Fruit fly (Drosophila melanogaster): ENCODE measurements around the gene Lrpprc2.
A peak's percentile ranks its signal among the peaks of the same experiment; 100 is the strongest.

DNA sequence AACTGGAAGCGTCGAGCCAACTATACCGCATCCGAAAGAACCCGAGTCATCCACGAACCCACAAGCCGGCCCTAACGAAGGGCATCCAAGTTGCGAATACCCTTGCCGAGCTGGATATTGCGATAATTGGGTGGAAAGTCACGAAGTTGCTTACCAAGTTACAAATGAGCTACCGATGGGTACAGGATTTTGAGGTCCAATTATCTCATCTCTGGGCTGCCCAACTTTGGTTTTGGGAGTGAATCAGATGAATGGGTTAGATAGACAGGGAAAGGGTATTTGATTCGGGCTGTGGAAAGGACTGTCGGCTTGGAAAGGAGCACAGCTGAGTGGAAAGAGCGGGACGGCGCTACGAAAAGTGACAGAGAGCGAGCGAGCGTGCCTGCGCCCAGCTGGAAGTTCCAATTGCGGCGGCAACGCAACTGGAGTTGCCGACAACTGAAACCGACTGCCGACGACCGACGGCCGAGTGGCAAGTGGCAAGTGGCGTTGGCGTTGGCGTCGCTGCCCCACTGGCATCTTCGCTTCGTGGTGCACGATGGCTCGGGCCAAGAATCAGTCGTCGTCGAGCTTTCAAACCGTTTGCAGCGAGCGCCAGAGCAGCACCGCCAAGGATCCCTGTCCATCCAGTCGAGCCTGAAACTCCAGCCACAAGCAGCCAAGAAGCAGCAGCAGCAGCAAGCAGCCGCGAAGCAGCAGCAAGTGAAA lies 49.0 kb downstream of the Lrpprc2 start:
- TF ChIP-seq rn (GFP tag; IDR thresholded peaks at IDR 0.05) (no peak), CG12605 (GFP tag; IDR thresholded peaks at IDR 0.05) (no peak), CG10348 (GFP tag; IDR thresholded peaks at IDR 0.05) (no peak), Snoo (tag; optimal IDR thresholded peaks at IDR 0.05) (no peak), Pif1A (GFP tag; optimal IDR thresholded peaks at IDR 0.05) (no peak), CG15710 (tag; optimal IDR thresholded peaks at IDR 0.05) (peak; percentile 16), gl (tag; optimal IDR thresholded peaks at IDR 0.05) (no peak), CG8159 (tag; optimal IDR thresholded peaks at IDR 0.05) (peak; percentile 30), D1 (tag; optimal IDR thresholded peaks at IDR 0.05) (no peak)
